Fruit fly (Drosophila melanogaster) whole organism: ENCODE data around the gene CG3061.

Experiments
- CG8478 ChIP-seq: fragments of >200 bp; optimal IDR thresholded peaks from 2 replicates; lab custom pipeline; 2018; ENCODE audit warnings: inconsistent platforms
- Dll ChIP-seq: fragments of >200 bp; optimal IDR thresholded peaks from 2 replicates; lab custom pipeline; 2017
- EcR ChIP-seq, 2 experiments: fragments of >200 bp; optimal IDR thresholded peaks; 2 replicates each; lab custom pipeline; 2017; ENCODE audit warnings: missing biosample characterization in 2 of 2, missing genetic modification characterization in 2 of 2, missing genetic modification reagents in 2 of 2
- pan ChIP-seq: fragments of >200 bp; optimal IDR thresholded peaks from 2 replicates; lab custom pipeline; 2017
- psq ChIP-seq: fragments of >200 bp; optimal IDR thresholded peaks from 2 replicates; lab custom pipeline; 2017
- usp ChIP-seq: fragments of >200 bp; optimal IDR thresholded peaks from 2 replicates; lab custom pipeline; 2017; ENCODE audit warnings: missing biosample characterization, missing genetic modification characterization, mixed read lengths

Gene CG3061

dm6 chr3R:14057132-14057855 is 25.1 kb downstream of the CG3061 start:
- TF ChIP-seq EcR (GFP tag; optimal IDR thresholded peaks at IDR 0.05; lab: Kevin White, UChicago) (no peak), psq (lab: Kevin White, UChicago) (no peak), Dll (lab: Kevin White, UChicago) (no peak), CG8478 (lab: Kevin White, UChicago) (no peak), usp (GFP tag; lab: Kevin White, UChicago) (no peak), pan (lab: Kevin White, UChicago) (no peak)

dm6 chr3R:14058531-14059431 is 26.6 kb downstream of the CG3061 start:
- TF ChIP-seq Dll (lab: Kevin White, UChicago) (no peak), EcR (GFP tag; optimal IDR thresholded peaks at IDR 0.05; lab: Kevin White, UChicago) (no peak), psq (lab: Kevin White, UChicago) (no peak), pan (lab: Kevin White, UChicago) (no peak), usp (GFP tag; lab: Kevin White, UChicago) (no peak), CG8478 (lab: Kevin White, UChicago) (no peak)

dm6 chr3R:14059703-14060300 is 27.6 kb downstream of the CG3061 start:
- TF ChIP-seq Dll (lab: Kevin White, UChicago) (no peak), usp (GFP tag; lab: Kevin White, UChicago) (no peak), EcR (GFP tag; optimal IDR thresholded peaks at IDR 0.05; lab: Kevin White, UChicago) (no peak), psq (lab: Kevin White, UChicago) (no peak), CG8478 (lab: Kevin White, UChicago) (no peak), pan (lab: Kevin White, UChicago) (no peak)

- TF ChIP-seq usp (GFP tag; lab: Kevin White, UChicago), result no peak
- no peak for TF ChIP-seq pan (lab: Kevin White, UChicago)
- TF ChIP-seq CG8478 (lab: Kevin White, UChicago), result no peak
- TF ChIP-seq psq (lab: Kevin White, UChicago), result no peak
- TF ChIP-seq Dll (lab: Kevin White, UChicago), result no peak
- no peak for TF ChIP-seq EcR (GFP tag; optimal IDR thresholded peaks at IDR 0.05; lab: Kevin White, UChicago)
Measured at dm6 chr3R:14060399-14060798, 28.2 kb downstream of the CG3061 start.

- TF ChIP-seq pan (lab: Kevin White, UChicago), result no peak
- TF ChIP-seq EcR (GFP tag; optimal IDR thresholded peaks at IDR 0.05; lab: Kevin White, UChicago), result peak in 1 of 2 experiments; percentile 50
Measured at dm6 chr3R:14061049-14061987, 29.1 kb downstream of the CG3061 start.

- TF ChIP-seq usp (GFP tag; lab: Kevin White, UChicago), result no peak
- TF ChIP-seq Dll (lab: Kevin White, UChicago), result no peak
- no peak for TF ChIP-seq CG8478 (lab: Kevin White, UChicago)
- TF ChIP-seq psq (lab: Kevin White, UChicago), result no peak
- TF ChIP-seq EcR (GFP tag; optimal IDR thresholded peaks at IDR 0.05; lab: Kevin White, UChicago), result no peak
- TF ChIP-seq pan (lab: Kevin White, UChicago), result no peak
Measured at dm6 chr3R:14061988-14062868, 30.1 kb downstream of the CG3061 start.

- TF ChIP-seq CG8478 (lab: Kevin White, UChicago) (no peak), psq (lab: Kevin White, UChicago) (no peak), Dll (lab: Kevin White, UChicago) (no peak), EcR (GFP tag; optimal IDR thresholded peaks at IDR 0.05; lab: Kevin White, UChicago) (no peak), usp (GFP tag; lab: Kevin White, UChicago) (no peak), pan (lab: Kevin White, UChicago) (no peak)
Measured at dm6 chr3R:14062869-14063543, 30.8 kb downstream of the CG3061 start.

- TF ChIP-seq CG8478 (lab: Kevin White, UChicago), result no peak
- no peak for TF ChIP-seq usp (GFP tag; lab: Kevin White, UChicago)
- no peak for TF ChIP-seq psq (lab: Kevin White, UChicago)
- no peak for TF ChIP-seq pan (lab: Kevin White, UChicago)
- TF ChIP-seq EcR (GFP tag; optimal IDR thresholded peaks at IDR 0.05; lab: Kevin White, UChicago), result no peak
- TF ChIP-seq Dll (lab: Kevin White, UChicago), result no peak
Measured at dm6 chr3R:14064158-14064969, 32.2 kb downstream of the CG3061 start.
